Worm (Caenorhabditis elegans): Measurements from ENCODE around the gene R08C7.8.

Gene R08C7.8

ce11 chrIV:4465184-4465583, 30.8 kb upstream of the R08C7.8 start, which contains the start of gene M01H9.5:
M01H9.5 (plus strand) TSS chrIV:4465484.
- TF ChIP-seq nhr-120 (GFP tag; IDR thresholded peaks at IDR 0.05) = no peak

- no peak for TF ChIP-seq ztf-3 (GFP tag; optimal IDR thresholded peaks at IDR 0.05)
- TF ChIP-seq hmg-1.2 (GFP tag; IDR thresholded peaks at IDR 0.05) = peak; percentile 39; the same call in 1 of the 2 replicates
- TF ChIP-seq akir-1 (GFP tag; optimal IDR thresholded peaks at IDR 0.05) = no peak
- TF ChIP-seq cebp-1 (GFP tag; IDR thresholded peaks at IDR 0.05) = no peak
- TF ChIP-seq cebp-1 (tag; optimal IDR thresholded peaks at IDR 0.05) = no peak
- no peak for TF ChIP-seq dpff-1 (tag; optimal IDR thresholded peaks at IDR 0.05)
- no peak for TF ChIP-seq C17E4.6 (GFP tag; IDR thresholded peaks at IDR 0.05)
- no peak for TF ChIP-seq ztf-25 (GFP tag; IDR thresholded peaks at IDR 0.05)
- no peak for TF ChIP-seq nhr-80 (tag; optimal IDR thresholded peaks at IDR 0.05)
- TF ChIP-seq ceh-27 (GFP tag; optimal IDR thresholded peaks at IDR 0.05) = no peak
Observed at ce11 chrIV:4463132-4463531, 28.8 kb upstream of the R08C7.8 start, which contains the start of gene M01H9.2. M01H9.2 (minus strand) TSS chrIV:4463232.

ce11 chrIV:4459342-4459741, 25.0 kb upstream of the R08C7.8 start:
- 0 out of 2 replicates have a peak, but pooled peaks have one; percentile 60 for TF ChIP-seq egl-18 (GFP tag; IDR thresholded peaks at IDR 0.05)
- TF ChIP-seq ceh-40 (GFP tag; IDR thresholded peaks at IDR 0.05) = no peak
- 0 out of 2 replicates have a peak, but pooled peaks have one; percentile 41 for TF ChIP-seq nfyb-1 (GFP tag; IDR thresholded peaks at IDR 0.05)
- TF ChIP-seq mes-4 (tag; optimal IDR thresholded peaks at IDR 0.05) = no peak

ce11 chrIV:4456658-4457057, 22.3 kb upstream of the R08C7.8 start:
- TF ChIP-seq lin-26 (GFP tag; IDR thresholded peaks at IDR 0.05) = no peak
- no peak for TF ChIP-seq madf-6 (GFP tag; IDR thresholded peaks at IDR 0.05)
- TF ChIP-seq F57A8.1 (GFP tag; optimal IDR thresholded peaks at IDR 0.05) = no peak
- no peak for TF ChIP-seq zfh-2 (GFP tag; conservative IDR thresholded peaks at IDR 0.05)
- no peak for TF ChIP-seq Y53G8AR.9 (GFP tag; conservative IDR thresholded peaks at IDR 0.05)

- TF ChIP-seq Y56A3A.18 (GFP tag; IDR thresholded peaks at IDR 0.05) (0 out of 2 replicates have a peak, but pooled peaks have one; percentile 40), lin-26 (GFP tag; IDR thresholded peaks at IDR 0.05) (no peak), K12H6.12 (tag; optimal IDR thresholded peaks at IDR 0.05) (peak; percentile 5), zfh-2 (GFP tag; conservative IDR thresholded peaks at IDR 0.05) (peak; percentile 88), ztf-22 (GFP tag; optimal IDR thresholded peaks at IDR 0.05) (no peak), lin-40 (tag; optimal IDR thresholded peaks at IDR 0.05) (peak; percentile 32), akir-1 (GFP tag; optimal IDR thresholded peaks at IDR 0.05) (no peak), mcd-1 (GFP tag; IDR thresholded peaks at IDR 0.05) (peak; percentile 7; the same call in 1 of the 2 replicates), hmg-1.2 (GFP tag; IDR thresholded peaks at IDR 0.05) (peak; percentile 45; the same call in 1 of the 2 replicates), B0336.3 (GFP tag; IDR thresholded peaks at IDR 0.05) (peak; percentile 36; the same call in 1 of the 2 replicates), ceh-79 (tag; optimal IDR thresholded peaks at IDR 0.05) (no peak), mxl-1 (tag; optimal IDR thresholded peaks at IDR 0.05) (no peak), egrh-3 (GFP tag; IDR thresholded peaks at IDR 0.05) (peak; percentile 49), hsf-1 (GFP tag; IDR thresholded peaks at IDR 0.05) (no peak), snpc-4 (GFP tag; optimal IDR thresholded peaks at IDR 0.05) (no peak), snpc-4 (tag; optimal IDR thresholded peaks at IDR 0.05) (peak in 1 of 4 experiments; percentile 28), F23B12.7 (tag; optimal IDR thresholded peaks at IDR 0.05; ENCODE audit: insufficient read depth) (no peak), atf-7 (tag; optimal IDR thresholded peaks at IDR 0.05) (peak; percentile 53), egl-44 (GFP tag; IDR thresholded peaks at IDR 0.05) (peak; percentile 71; the same call in 1 of the 2 replicates)
Observed at ce11 chrIV:4454330-4455173, 20.2 kb upstream of the R08C7.8 start, which contains the start of gene R08C7.11. R08C7.11 (minus strand) TSS chrIV:4454937.

Data from whole organism, young adult.